Worm (Caenorhabditis elegans) whole organism, L1 larva: Measurements from ENCODE around the gene pot-2.
A peak's percentile ranks its signal among the peaks of the same experiment; 100 is the strongest.

Source experiments
- C16A3.4 ChIP-seq: fragments of 150-350 bp; optimal IDR thresholded peaks from 2 replicates; lab custom pipeline; 2014; ENCODE audit warnings: missing biosample characterization, missing genetic modification characterization
- F16B12.6 ChIP-seq: fragments of 150-350 bp; optimal IDR thresholded peaks from 2 replicates; lab custom pipeline; 2014; ENCODE audit warnings: missing biosample characterization, missing genetic modification characterization
- alr-1 ChIP-seq: fragments of 200-800 bp; sonication (Bioruptor generic); optimal IDR thresholded peaks from 2 replicates; lab custom pipeline; 2018; ENCODE audit warnings: borderline replicate concordance, mild to moderate bottlenecking, missing genetic modification characterization, missing compliant biosample characterization
- ceh-8 ChIP-seq: fragments of 200-800 bp; sonication (Bioruptor generic); optimal IDR thresholded peaks from 2 replicates; lab custom pipeline; 2018; ENCODE audit warnings: mild to moderate bottlenecking, missing genetic modification characterization, moderate library complexity, missing compliant biosample characterization
- ces-1 ChIP-seq: fragments of 150-350 bp; optimal IDR thresholded peaks from 2 replicates; lab custom pipeline; 2014; ENCODE audit warnings: missing biosample characterization, missing genetic modification reagents, missing genetic modification characterization
- efl-1 ChIP-seq, 4 experiments: fragments of 150-350 bp; optimal IDR thresholded peaks in 3 of 4; peaks in 1 of 4; 1 replicate in 1 of 4; 2 replicates in 3 of 4; lab custom pipeline; 2014; ENCODE audit warnings: missing biosample characterization in 2 of 4, missing genetic modification characterization in 2 of 4, missing genetic modification reagents in 2 of 4
- egl-13 ChIP-seq: sonication (generic microtip); optimal IDR thresholded peaks from 2 replicates; lab custom pipeline; 2016; ENCODE audit warnings: missing genotype, missing genetic modification reagents, missing genetic modification characterization, missing compliant biosample characterization
- egl-27 ChIP-seq, 2 experiments: fragments of 150-350 bp in 1 of 2; sonication (generic microtip); optimal IDR thresholded peaks; 3 replicates each; lab custom pipeline; 2017 to 2018; ENCODE audit warnings: missing biosample characterization in 2 of 2, missing genetic modification characterization in 2 of 2, missing genetic modification reagents in 2 of 2
- elt-2 ChIP-seq: sonication (generic microtip); optimal IDR thresholded peaks from 2 replicates; lab custom pipeline; 2016; ENCODE audit warnings: missing genetic modification characterization, mild to moderate bottlenecking, inconsistent platforms, missing compliant biosample characterization, missing genetic modification reagents
- elt-3 ChIP-seq, 6 experiments: fragments of 150-350 bp in 1 of 6; sonication (generic microtip); optimal IDR thresholded peaks; 2 replicates each; lab custom pipeline; 2017 to 2018; ENCODE audit warnings: missing biosample characterization in 6 of 6, missing genetic modification characterization in 6 of 6, inconsistent platforms in 1 of 6
- ets-5 ChIP-seq: fragments of 200-800 bp; sonication (Bioruptor generic); IDR thresholded peaks from 2 replicates; pipeline ENCODE4 v1.3.6; 2022; ENCODE audit warnings: missing genetic modification characterization, missing compliant biosample characterization
- fkh-10 ChIP-seq: sonication (generic microtip); optimal IDR thresholded peaks from 2 replicates; lab custom pipeline; 2017; ENCODE audit warnings: missing biosample characterization, missing genetic modification reagents, missing genetic modification characterization
- fos-1 ChIP-seq: fragments of 150-350 bp; optimal IDR thresholded peaks from 2 replicates; lab custom pipeline; 2014; ENCODE audit warnings: missing biosample characterization, missing genetic modification characterization
- irx-1 ChIP-seq: sonication (generic microtip); optimal IDR thresholded peaks from 2 replicates; lab custom pipeline; 2016; ENCODE audit warnings: missing genetic modification characterization, missing compliant biosample characterization
- lin-13 ChIP-seq: fragments of 150-350 bp; optimal IDR thresholded peaks from 2 replicates; lab custom pipeline; 2014; ENCODE audit warnings: missing biosample characterization, missing genetic modification reagents, missing genetic modification characterization
- lin-14 ChIP-seq: fragments of 200-800 bp; sonication (Bioruptor generic); optimal IDR thresholded peaks from 2 replicates; lab custom pipeline; 2018; ENCODE audit warnings: mild to moderate bottlenecking, missing genetic modification characterization, moderate library complexity, missing compliant biosample characterization
- lir-3 ChIP-seq: sonication (generic microtip); optimal IDR thresholded peaks from 2 replicates; lab custom pipeline; 2016; ENCODE audit warnings: mild to moderate bottlenecking, missing genetic modification characterization, moderate library complexity, missing compliant biosample characterization; ENCODE audit not compliant: poor library complexity
- lsy-2 ChIP-seq, 2 experiments: fragments of 150-350 bp; optimal IDR thresholded peaks; 2 replicates each; lab custom pipeline; 2014; ENCODE audit warnings: missing biosample characterization in 2 of 2, missing genetic modification characterization in 2 of 2
- mef-2 ChIP-seq: fragments of 150-350 bp; optimal IDR thresholded peaks from 2 replicates; lab custom pipeline; 2014; ENCODE audit warnings: missing biosample characterization, missing genetic modification characterization
- mep-1 ChIP-seq: fragments of 150-350 bp; optimal IDR thresholded peaks from 2 replicates; lab custom pipeline; 2014; ENCODE audit warnings: missing biosample characterization, missing genetic modification characterization
- nhr-11 ChIP-seq: fragments of 150-350 bp; optimal IDR thresholded peaks from 2 replicates; lab custom pipeline; 2014; ENCODE audit warnings: missing biosample characterization, missing genetic modification characterization
- nhr-19 ChIP-seq: fragments of 200-800 bp; sonication (Bioruptor generic); conservative IDR thresholded peaks from 2 replicates; pipeline ENCODE4 v1.3.6; 2022; ENCODE audit warnings: missing genetic modification characterization, missing compliant biosample characterization
- nhr-237 ChIP-seq: fragments of 150-350 bp; optimal IDR thresholded peaks from 2 replicates; lab custom pipeline; 2014; ENCODE audit warnings: missing biosample characterization, missing genetic modification characterization
- nhr-28 ChIP-seq: fragments of 150-350 bp; optimal IDR thresholded peaks from 2 replicates; lab custom pipeline; 2014; ENCODE audit warnings: missing biosample characterization, missing genetic modification characterization
- nhr-71 ChIP-seq: sonication (generic microtip); optimal IDR thresholded peaks from 2 replicates; lab custom pipeline; 2016; ENCODE audit warnings: mild to moderate bottlenecking, missing genetic modification characterization, moderate library complexity, missing compliant biosample characterization
- nhr-84 ChIP-seq: sonication (generic microtip); optimal IDR thresholded peaks from 2 replicates; lab custom pipeline; 2017; ENCODE audit warnings: missing biosample characterization, missing genetic modification characterization
- pax-3 ChIP-seq: fragments of 200-800 bp; sonication (Bioruptor generic); optimal IDR thresholded peaks from 2 replicates; lab custom pipeline; 2018; ENCODE audit warnings: mild to moderate bottlenecking, missing genetic modification characterization, moderate library complexity, missing compliant biosample characterization
- skn-1 ChIP-seq: fragments of 150-350 bp; optimal IDR thresholded peaks from 2 replicates; lab custom pipeline; 2014; ENCODE audit warnings: missing biosample characterization, missing genetic modification characterization
- snu-23 ChIP-seq: sonication (generic microtip); optimal IDR thresholded peaks from 2 replicates; lab custom pipeline; 2016; ENCODE audit warnings: missing genetic modification characterization, missing compliant biosample characterization
- sox-4 ChIP-seq: sonication (generic microtip); optimal IDR thresholded peaks from 2 replicates; lab custom pipeline; 2016; ENCODE audit warnings: missing genetic modification characterization, missing compliant biosample characterization
- sptf-1 ChIP-seq: fragments of 150-350 bp; optimal IDR thresholded peaks from 2 replicates; lab custom pipeline; 2014; ENCODE audit warnings: missing biosample characterization, missing genetic modification characterization
- sup-37 ChIP-seq: fragments of 200-800 bp; sonication (Bioruptor generic); optimal IDR thresholded peaks from 2 replicates; lab custom pipeline; 2018; ENCODE audit warnings: mild to moderate bottlenecking, missing genetic modification characterization, missing compliant biosample characterization
- tbx-2 ChIP-seq: sonication (generic microtip); optimal IDR thresholded peaks from 2 replicates; lab custom pipeline; 2016; ENCODE audit warnings: missing genetic modification characterization, missing compliant biosample characterization
- unc-130 ChIP-seq: fragments of 150-350 bp; optimal IDR thresholded peaks from 2 replicates; lab custom pipeline; 2017; ENCODE audit warnings: missing biosample characterization, missing genetic modification characterization, inconsistent platforms
- unc-98 ChIP-seq: fragments of 200-800 bp; sonication (Bioruptor generic); IDR thresholded peaks from 2 replicates; pipeline ENCODE4 v1.3.6; 2022; ENCODE audit warnings: missing genetic modification characterization, missing compliant biosample characterization
- vab-15 ChIP-seq: sonication (generic microtip); optimal IDR thresholded peaks from 2 replicates; lab custom pipeline; 2017; ENCODE audit warnings: missing genotype, mild to moderate bottlenecking, missing genetic modification characterization, missing compliant biosample characterization
- xbp-1 ChIP-seq: sonication (generic microtip); optimal IDR thresholded peaks from 2 replicates; lab custom pipeline; 2016; ENCODE audit warnings: missing genetic modification characterization, missing compliant biosample characterization
- zag-1 ChIP-seq: fragments of 150-350 bp; optimal IDR thresholded peaks from 2 replicates; lab custom pipeline; 2014; ENCODE audit warnings: missing biosample characterization, missing genetic modification characterization
- ztf-11 ChIP-seq, 2 experiments: sonication (generic microtip); optimal IDR thresholded peaks; 2 replicates each; lab custom pipeline; 2016 to 2017; ENCODE audit warnings: missing genetic modification characterization in 2 of 2, missing biosample characterization in 1 of 2, missing compliant biosample characterization in 1 of 2

pot-2 gene

ce11 chrII:14528233-14528802 lies 4.3 kb downstream of the pot-2 start, which contains the start of the genes F57C2.5 and spat-1 (continued):
- TF ChIP-seq mef-2 (tag; lab: Kevin White, UChicago), result no peak
- TF ChIP-seq mep-1 (tag; lab: Kevin White, UChicago), result peak; percentile 78
- TF ChIP-seq nhr-84 (tag; lab: Kevin White, UChicago), result no peak
- TF ChIP-seq fos-1 (tag; lab: Kevin White, UChicago), result peak; percentile 54
- peak; percentile 30 for TF ChIP-seq skn-1 (tag; lab: Kevin White, UChicago)
- TF ChIP-seq nhr-71 (tag; lab: Kevin White, UChicago), result peak; percentile 86
- peak; percentile 88 for TF ChIP-seq snu-23
- TF ChIP-seq irx-1 (tag; lab: Kevin White, UChicago), result peak; percentile 32
- peak; percentile 89 for TF ChIP-seq vab-15 (tag; lab: Kevin White, UChicago)
- TF ChIP-seq lir-3, result peak; percentile 81
- peak; percentile 69 for TF ChIP-seq nhr-19 (GFP tag; lab: Robert Waterston, UW)
- no peak for TF ChIP-seq fkh-10
- no peak for TF ChIP-seq ces-1
- TF ChIP-seq nhr-237 (tag; lab: Kevin White, UChicago), result no peak
- peak; percentile 61 for TF ChIP-seq lin-13
- peak; percentile 65 for TF ChIP-seq xbp-1 (tag; lab: Kevin White, UChicago)
- TF ChIP-seq lin-14 (GFP tag; lab: Kevin White, UChicago), result no peak
- peak; percentile 24 for TF ChIP-seq egl-13 (tag; lab: Kevin White, UChicago)
- no peak for TF ChIP-seq egl-27 (tag; optimal IDR thresholded peaks at IDR 0.05; lab: Kevin White, UChicago)
- peak; percentile 93 to 98 for TF ChIP-seq lsy-2 (tag; optimal IDR thresholded peaks at IDR 0.05; lab: Kevin White, UChicago)
- TF ChIP-seq ztf-11 (tag; optimal IDR thresholded peaks at IDR 0.05; lab: Kevin White, UChicago), result peak in 1 of 2 experiments; percentile 73
- TF ChIP-seq C16A3.4 (tag; lab: Kevin White, UChicago), result peak; percentile 88
- peak; percentile 93 for TF ChIP-seq unc-130
- peak; percentile 87 for TF ChIP-seq pax-3 (tag; lab: Kevin White, UChicago)
- TF ChIP-seq tbx-2 (tag; lab: Kevin White, UChicago), result peak; percentile 71
- peak; percentile 84 for TF ChIP-seq F16B12.6 (tag; lab: Kevin White, UChicago)
- no peak for TF ChIP-seq alr-1 (tag; lab: Kevin White, UChicago)
- no peak for TF ChIP-seq sptf-1 (tag; lab: Kevin White, UChicago)
- peak; percentile 21; the same call in 1 of the 2 replicates for TF ChIP-seq unc-98
- TF ChIP-seq nhr-11 (tag; lab: Kevin White, UChicago), result no peak
- no peak for TF ChIP-seq ceh-8
- TF ChIP-seq nhr-28 (tag; lab: Kevin White, UChicago), result no peak
- no peak for TF ChIP-seq sup-37 (GFP tag; lab: Kevin White, UChicago)
- no peak for TF ChIP-seq zag-1 (tag; lab: Kevin White, UChicago)
- TF ChIP-seq elt-2 (tag; lab: Kevin White, UChicago), result peak; percentile 67

ce11 chrII:14534000-14534399 lies 10.0 kb downstream of the pot-2 start, which contains the start of gene C04H5.1:
TSS of gene C04H5.1 (plus strand) at chrII:14534300.
- TF ChIP-seq nhr-11 (tag; lab: Kevin White, UChicago), result no peak
- no peak for TF ChIP-seq ets-5 (GFP tag; lab: Robert Waterston, UW)
- TF ChIP-seq vab-15 (tag; lab: Kevin White, UChicago), result no peak
- TF ChIP-seq elt-3 (tag; optimal IDR thresholded peaks at IDR 0.05; lab: Kevin White, UChicago), result no peak
- TF ChIP-seq sox-4, result no peak

- no peak for TF ChIP-seq irx-1 (tag; lab: Kevin White, UChicago)
- no peak for TF ChIP-seq efl-1 (optimal IDR thresholded peaks at IDR 0.05; lab: Kevin White, UChicago)
- TF ChIP-seq efl-1 (GFP tag; optimal IDR thresholded peaks at IDR 0.05 in 1 of 2; lab: Kevin White, UChicago), result peak in 1 of 2 experiments; percentile 51
These were observed 13.8 kb downstream of the pot-2 start, which contains the start of the genes clec-147 and C04H5.7 for ce11 chrII:14537728-14538127. TSS of gene clec-147 (minus strand) at chrII:14537828. TSS of gene C04H5.7 (plus strand) at chrII:14537946.
